Fruit fly (Drosophila melanogaster) whole organism, wandering third instar larva: ENCODE measurements around the gene CCHa2.

ENCODE experiments used
- Abd-B ChIP-seq: fragments of >200 bp; optimal IDR thresholded peaks from 2 replicates; lab custom pipeline; 2017; ENCODE audit warnings: missing biosample characterization, missing genetic modification characterization
- CG32264 ChIP-seq: fragments of 200-800 bp; sonication (Bioruptor generic); optimal IDR thresholded peaks from 2 replicates; lab custom pipeline; 2016; ENCODE audit warnings: missing biosample characterization, missing genetic modification characterization
- CG9705 ChIP-seq: fragments of 200-800 bp; sonication (Bioruptor generic); optimal IDR thresholded peaks from 2 replicates; lab custom pipeline; 2018; ENCODE audit warnings: missing biosample characterization, mild to moderate bottlenecking, missing genetic modification characterization
- CrebA ChIP-seq: fragments of 200-800 bp; sonication (Bioruptor generic); optimal IDR thresholded peaks from 2 replicates; lab custom pipeline; 2016; ENCODE audit warnings: missing biosample characterization, mild to moderate bottlenecking, missing genetic modification characterization, borderline replicate concordance
- Dfd ChIP-seq: fragments of >200 bp; optimal IDR thresholded peaks from 2 replicates; lab custom pipeline; 2017; ENCODE audit warnings: missing biosample characterization, missing genetic modification characterization
- Dif ChIP-seq: fragments of 200-275, 200-300 bp; sonication (Bioruptor generic); optimal IDR thresholded peaks from 2 replicates; lab custom pipeline; 2018; ENCODE audit warnings: missing biosample characterization, missing genetic modification characterization; ENCODE audit not compliant: partially characterized antibody
- GATAd ChIP-seq: sonication (Bioruptor generic); optimal IDR thresholded peaks from 2 replicates; lab custom pipeline; 2016; ENCODE audit warnings: missing biosample characterization, missing genetic modification characterization
- HLH106 ChIP-seq: fragments of 200-800 bp; optimal IDR thresholded peaks from 3 replicates; lab custom pipeline; 2019; ENCODE audit warnings: missing biosample characterization, mild to moderate bottlenecking, missing genetic modification characterization, moderate library complexity
- Hnf4 ChIP-seq: fragments of 200-800 bp; sonication (Bioruptor generic); optimal IDR thresholded peaks from 2 replicates; lab custom pipeline; 2016; ENCODE audit warnings: missing biosample characterization, mild to moderate bottlenecking, missing genetic modification characterization
- Hr78 ChIP-seq: fragments of >200 bp; optimal IDR thresholded peaks from 2 replicates; lab custom pipeline; 2017; ENCODE audit warnings: missing biosample characterization, missing genetic modification characterization
- Hr83 ChIP-seq: fragments of 200-300 bp; sonication (Bioruptor generic); optimal IDR thresholded peaks from 2 replicates; lab custom pipeline; 2016; ENCODE audit warnings: missing biosample characterization, mild to moderate bottlenecking, missing genetic modification characterization, moderate library complexity; ENCODE audit not compliant: poor library complexity, severe bottlenecking
- Jra ChIP-seq: sonication (Bioruptor generic); optimal IDR thresholded peaks from 2 replicates; lab custom pipeline; 2016; ENCODE audit warnings: missing biosample characterization, missing genetic modification characterization
- Mio ChIP-seq: sonication (Bioruptor generic); optimal IDR thresholded peaks from 2 replicates; lab custom pipeline; 2016; ENCODE audit warnings: missing biosample characterization, missing genetic modification characterization
- Myc ChIP-seq: fragments of >200 bp; optimal IDR thresholded peaks from 2 replicates; lab custom pipeline; 2017
- N ChIP-seq: fragments of >200 bp; optimal IDR thresholded peaks from 2 replicates; lab custom pipeline; 2018; ENCODE audit warnings: missing biosample characterization, missing external identifiers, missing genetic modification characterization
- OdsH ChIP-seq: fragments of 200-800 bp; sonication (Bioruptor generic); optimal IDR thresholded peaks from 2 replicates; lab custom pipeline; 2016; ENCODE audit warnings: missing biosample characterization, mild to moderate bottlenecking, missing genetic modification characterization
- Rel ChIP-seq, 2 experiments: fragments of 200-800 bp; sonication (Bioruptor generic) in 1 of 2; optimal IDR thresholded peaks; 2 replicates in 1 of 2; 3 replicates in 1 of 2; lab custom pipeline; 2016 to 2019; ENCODE audit warnings: mild to moderate bottlenecking in 2 of 2, missing biosample characterization in 2 of 2, missing genetic modification characterization in 2 of 2, moderate library complexity in 1 of 2
- Sp1 ChIP-seq: fragments of 200-800 bp; sonication (Bioruptor generic); optimal IDR thresholded peaks from 3 replicates; lab custom pipeline; 2019; ENCODE audit warnings: missing biosample characterization, mild to moderate bottlenecking, missing genetic modification characterization, moderate library complexity
- br ChIP-seq: fragments of 200-800 bp; sonication (Bioruptor generic); optimal IDR thresholded peaks from 2 replicates; lab custom pipeline; 2016; ENCODE audit warnings: missing biosample characterization, missing genetic modification characterization
- brk ChIP-seq: fragments of 200-800 bp; sonication (Bioruptor generic); optimal IDR thresholded peaks from 2 replicates; lab custom pipeline; 2016; ENCODE audit warnings: missing biosample characterization, mild to moderate bottlenecking, missing genetic modification characterization
- dl ChIP-seq, 2 experiments: fragments of 175-275, 200-275 bp in 1 of 2; fragments of 200-275 bp in 1 of 2; sonication (Bioruptor generic); optimal IDR thresholded peaks; lab custom pipeline; 2018; ENCODE audit warnings: mild to moderate bottlenecking in 2 of 2, missing biosample characterization in 2 of 2, missing genetic modification characterization in 2 of 2, moderate library complexity in 2 of 2; ENCODE audit not compliant: partially characterized antibody in 2 of 2, insufficient read depth in 1 of 2
- dmrt93B ChIP-seq: fragments of 200-800 bp; sonication (Bioruptor generic); optimal IDR thresholded peaks from 2 replicates; lab custom pipeline; 2018; ENCODE audit warnings: missing biosample characterization, mild to moderate bottlenecking, missing genetic modification characterization
- dsf ChIP-seq: sonication (Bioruptor generic); optimal IDR thresholded peaks from 2 replicates; lab custom pipeline; 2016; ENCODE audit warnings: missing biosample characterization, missing genetic modification characterization, borderline replicate concordance
- ey ChIP-seq: fragments of 200-800 bp; sonication (Bioruptor generic); optimal IDR thresholded peaks from 2 replicates; lab custom pipeline; 2016; ENCODE audit warnings: missing biosample characterization, missing genetic modification characterization
- foxo ChIP-seq, 2 experiments: fragments of 200-800 bp; sonication (Bioruptor generic); optimal IDR thresholded peaks; 2 replicates in 1 of 2; 3 replicates in 1 of 2; lab custom pipeline; 2016 to 2017; ENCODE audit warnings: missing biosample characterization in 2 of 2, missing genetic modification characterization in 2 of 2
- fru ChIP-seq: fragments of 200-800 bp; sonication (Bioruptor generic); optimal IDR thresholded peaks from 3 replicates; lab custom pipeline; 2016; ENCODE audit warnings: missing biosample characterization, mild to moderate bottlenecking, missing genetic modification characterization
- h ChIP-seq: fragments of 200-800 bp; sonication (Bioruptor generic); optimal IDR thresholded peaks from 3 replicates; lab custom pipeline; 2016; ENCODE audit warnings: missing biosample characterization, mild to moderate bottlenecking, missing genetic modification characterization
- jim ChIP-seq: fragments of 175-275, 200-325 bp; sonication (Bioruptor generic); optimal IDR thresholded peaks from 2 replicates; lab custom pipeline; 2016; ENCODE audit warnings: missing biosample characterization, mild to moderate bottlenecking, missing genetic modification characterization
- pan ChIP-seq: fragments of >200 bp; optimal IDR thresholded peaks from 2 replicates; lab custom pipeline; 2017
- psq ChIP-seq: fragments of 200-800 bp; sonication (Bioruptor generic); optimal IDR thresholded peaks from 3 replicates; lab custom pipeline; 2017; ENCODE audit warnings: missing biosample characterization, mild to moderate bottlenecking, missing genetic modification characterization, moderate library complexity
- rgr ChIP-seq: fragments of 200-800 bp; sonication (Bioruptor generic); optimal IDR thresholded peaks from 3 replicates; lab custom pipeline; 2016; ENCODE audit warnings: missing biosample characterization, mild to moderate bottlenecking, missing genetic modification characterization
- sage ChIP-seq: fragments of 200-800 bp; sonication (Bioruptor generic); optimal IDR thresholded peaks from 2 replicates; lab custom pipeline; 2016; ENCODE audit warnings: missing biosample characterization, mild to moderate bottlenecking, missing genetic modification characterization
- sv ChIP-seq: fragments of 200-800 bp; sonication (Bioruptor generic); optimal IDR thresholded peaks from 3 replicates; lab custom pipeline; 2016; ENCODE audit warnings: missing biosample characterization, missing genetic modification characterization
- tai ChIP-seq: sonication (Bioruptor generic); optimal IDR thresholded peaks from 2 replicates; lab custom pipeline; 2016; ENCODE audit warnings: missing biosample characterization, missing genetic modification characterization
- woc ChIP-seq: sonication (Bioruptor generic); optimal IDR thresholded peaks from 2 replicates; lab custom pipeline; 2016; ENCODE audit warnings: missing biosample characterization, mild to moderate bottlenecking, missing genetic modification characterization

CCHa2 gene

DNA sequence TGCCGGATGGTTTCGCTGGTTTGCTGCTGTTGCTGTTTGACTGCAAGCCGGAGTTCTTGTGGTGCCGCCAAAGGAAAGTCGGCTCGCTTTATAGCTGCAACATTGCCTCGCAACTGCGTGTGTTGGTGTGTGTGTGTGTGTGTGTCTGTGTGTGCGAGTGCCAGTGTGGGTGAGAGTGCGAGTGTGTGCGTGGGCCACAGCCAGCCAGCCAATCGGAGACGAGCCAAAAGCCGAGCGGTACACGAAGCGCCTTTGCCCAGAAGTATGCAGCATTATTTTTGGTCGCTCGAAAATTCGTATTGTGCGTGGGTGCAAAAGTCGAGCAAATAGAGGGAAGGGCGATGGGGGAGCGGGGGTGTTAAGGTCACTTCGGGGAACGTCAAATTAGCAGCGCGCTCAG is at the start of gene CCHa2:
TSS of gene CCHa2 (minus strand) at position 65 of the 400 bp plus-strand sequence.
- TF ChIP-seq Dfd: peak; percentile 54
- TF ChIP-seq Hnf4: no peak
- TF ChIP-seq pan (lab: Kevin White, UChicago): no peak
- TF ChIP-seq, all 38 proteins: peak for 1

DNA sequence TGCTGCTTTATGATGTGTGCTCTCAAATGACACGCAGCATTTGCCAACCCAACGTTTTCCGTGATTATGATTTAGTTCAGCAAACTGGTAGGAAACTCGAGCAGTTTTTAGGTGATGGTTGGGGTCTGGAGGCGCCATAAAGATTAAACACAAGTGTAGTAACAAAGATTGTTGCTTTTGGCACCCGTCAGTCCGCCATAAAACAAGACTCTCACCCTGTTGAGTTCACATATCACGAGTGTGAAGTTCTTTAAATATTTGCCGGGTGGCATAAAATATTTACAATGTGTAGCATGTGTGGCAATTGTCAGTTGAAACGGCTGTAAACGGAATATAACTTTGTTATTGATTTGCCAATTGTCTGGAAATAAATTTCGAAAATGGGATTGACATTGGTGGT is 46.7 kb upstream of the CCHa2 start:
- TF ChIP-seq OdsH (GFP tag; lab: Kevin White, UChicago): no peak

DNA sequence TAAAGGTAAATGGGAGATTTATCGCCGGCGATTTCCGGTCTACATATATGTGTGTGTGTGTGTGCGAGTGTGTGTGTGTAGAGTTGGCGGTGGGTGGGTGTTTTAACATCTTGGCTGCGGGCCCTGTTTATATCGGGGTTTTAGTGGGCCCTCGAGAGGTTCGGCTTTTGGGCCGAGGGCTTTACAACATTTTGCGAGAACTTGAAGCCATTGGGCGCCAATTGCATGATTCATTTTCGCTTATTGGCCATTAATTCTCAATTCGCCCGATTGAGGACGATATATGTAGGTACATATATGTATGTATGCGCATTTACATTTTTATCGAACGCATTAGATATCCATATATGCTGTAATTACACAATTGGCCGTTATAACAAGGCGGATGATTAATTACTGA is 40.8 kb upstream of the CCHa2 start:
- TF ChIP-seq Dfd: peak; percentile 43
- TF ChIP-seq tai (GFP tag; lab: Kevin White, UChicago): no peak
- no peak for TF ChIP-seq Hr78
- TF ChIP-seq dmrt93B (GFP tag; lab: Kevin White, UChicago): no peak
- no peak for TF ChIP-seq HLH106 (tag; lab: Kevin White, UChicago)
- TF ChIP-seq Jra (GFP tag; lab: Kevin White, UChicago): no peak

dm6 chr3R:13434325-13435168 is 39.5 kb upstream of the CCHa2 start, which contains the start of gene yrt:
Gene yrt (minus strand): TSS chr3R:13434984.
- TF ChIP-seq Myc (lab: Kevin White, UChicago) (peak; percentile 89), CG9705 (no peak), Rel (GFP tag; optimal IDR thresholded peaks at IDR 0.05; lab: Kevin White, UChicago) (no peak), Rel (tag; optimal IDR thresholded peaks at IDR 0.05; lab: Kevin White, UChicago) (peak; percentile 44), psq (GFP tag; lab: Kevin White, UChicago) (peak; percentile 18)
- TF ChIP-seq, all 38 proteins: peak for 3

DNA sequence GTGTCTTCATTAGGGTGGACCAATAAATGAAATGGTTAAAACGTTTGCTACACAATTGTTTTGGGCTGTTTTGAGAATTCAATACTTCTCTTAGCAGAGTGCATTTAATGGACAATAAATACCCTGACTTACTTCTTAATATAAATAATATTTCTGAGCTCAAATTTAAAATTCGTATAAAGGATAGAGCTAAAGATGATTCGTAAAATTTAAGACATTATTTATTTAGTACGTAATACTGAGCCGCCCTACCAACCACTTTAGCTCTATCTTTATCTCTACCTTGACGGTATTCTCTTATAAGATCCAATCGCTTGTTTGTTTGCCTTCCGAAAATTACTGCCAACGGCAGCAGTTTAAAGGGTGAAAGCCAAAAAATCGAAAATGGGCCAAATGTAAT is 38.6 kb upstream of the CCHa2 start:
- TF ChIP-seq dl (GFP tag; optimal IDR thresholded peaks at IDR 0.05; lab: Kevin White, UChicago; ENCODE audit: insufficient read depth in 1 of 2, partially characterized antibody in 2 of 2) (no peak), N (GFP tag; lab: Kevin White, UChicago) (no peak), ey (peak; percentile 76), Jra (GFP tag; lab: Kevin White, UChicago) (no peak), jim (GFP tag; lab: Kevin White, UChicago) (no peak), Dif (GFP tag; lab: Kevin White, UChicago) (no peak), sage (GFP tag; lab: Kevin White, UChicago) (no peak), sv (GFP tag; lab: Kevin White, UChicago) (peak; percentile 65), fru (peak; percentile 73), GATAd (GFP tag; lab: Kevin White, UChicago) (no peak), Mio (GFP tag; lab: Kevin White, UChicago) (no peak), dsf (no peak), CrebA (GFP tag; lab: Kevin White, UChicago) (no peak), Hr83 (GFP tag; lab: Kevin White, UChicago) (no peak), Rel (GFP tag; optimal IDR thresholded peaks at IDR 0.05; lab: Kevin White, UChicago) (no peak), Rel (tag; optimal IDR thresholded peaks at IDR 0.05; lab: Kevin White, UChicago) (no peak), tai (GFP tag; lab: Kevin White, UChicago) (peak; percentile 39), brk (GFP tag; lab: Kevin White, UChicago) (no peak), rgr (GFP tag; lab: Kevin White, UChicago) (peak; percentile 85), CG9705 (no peak), foxo (GFP tag; optimal IDR thresholded peaks at IDR 0.05; lab: Kevin White, UChicago) (peak in 1 of 2 experiments; percentile 60), Dfd (no peak), woc (GFP tag; lab: Kevin White, UChicago) (no peak), br (peak; percentile 54), Abd-B (GFP tag; lab: Kevin White, UChicago) (no peak), HLH106 (tag; lab: Kevin White, UChicago) (peak; percentile 60), psq (GFP tag; lab: Kevin White, UChicago) (peak; percentile 52), OdsH (GFP tag; lab: Kevin White, UChicago) (peak; percentile 73), CG32264 (no peak), Sp1 (peak; percentile 58), h (GFP tag; lab: Kevin White, UChicago) (peak; percentile 67), Hnf4 (peak; percentile 48)
